Worm (Caenorhabditis elegans) whole organism, L1 larva: ENCODE data around the gene nlp-14.

Experiments
- aha-1 ChIP-seq: fragments of 150-350 bp; optimal IDR thresholded peaks from 2 replicates; lab custom pipeline; 2014; ENCODE audit warnings: missing biosample characterization, missing genetic modification characterization
- aly-2 ChIP-seq: fragments of 150-350 bp; optimal IDR thresholded peaks from 2 replicates; lab custom pipeline; 2014; ENCODE audit warnings: missing biosample characterization, missing genetic modification characterization
- ama-1 ChIP-seq: fragments of 150-350 bp; optimal IDR thresholded peaks from 2 replicates; lab custom pipeline; 2014
- ceh-63 ChIP-seq: fragments of 200-800 bp; sonication (Bioruptor generic); optimal IDR thresholded peaks from 2 replicates; lab custom pipeline; 2018; ENCODE audit warnings: mild to moderate bottlenecking, missing genetic modification characterization, missing compliant biosample characterization
- ceh-90 ChIP-seq: sonication (generic microtip); optimal IDR thresholded peaks from 2 replicates; lab custom pipeline; 2016; ENCODE audit warnings: missing genetic modification characterization, missing compliant biosample characterization
- ces-1 ChIP-seq: fragments of 150-350 bp; optimal IDR thresholded peaks from 2 replicates; lab custom pipeline; 2014; ENCODE audit warnings: missing biosample characterization, missing genetic modification reagents, missing genetic modification characterization
- dsc-1 ChIP-seq: sonication (generic microtip); optimal IDR thresholded peaks from 2 replicates; lab custom pipeline; 2016; ENCODE audit warnings: mild to moderate bottlenecking, missing genetic modification characterization, missing compliant biosample characterization
- egl-13 ChIP-seq: sonication (generic microtip); optimal IDR thresholded peaks from 2 replicates; lab custom pipeline; 2016; ENCODE audit warnings: missing genotype, missing genetic modification reagents, missing genetic modification characterization, missing compliant biosample characterization
- ets-5 ChIP-seq: fragments of 200-800 bp; sonication (Bioruptor generic); IDR thresholded peaks from 2 replicates; pipeline ENCODE4 v1.3.6; 2022; ENCODE audit warnings: missing genetic modification characterization, missing compliant biosample characterization
- fkh-4 ChIP-seq: sonication (generic microtip); optimal IDR thresholded peaks from 2 replicates; lab custom pipeline; 2016; ENCODE audit warnings: missing compliant biosample characterization, missing genetic modification characterization, borderline replicate concordance
- fkh-8 ChIP-seq: sonication (generic microtip); optimal IDR thresholded peaks from 2 replicates; lab custom pipeline; 2016; ENCODE audit warnings: mild to moderate bottlenecking, missing genetic modification characterization, missing compliant biosample characterization
- grh-1 ChIP-seq: fragments of 200-800 bp; sonication (Bioruptor generic); IDR thresholded peaks from 2 replicates; pipeline ENCODE4 v1.3.6; 2022; ENCODE audit warnings: missing genetic modification reagents, missing genetic modification characterization, missing compliant biosample characterization
- hlh-17 ChIP-seq: fragments of 200-800 bp; sonication (Bioruptor generic); optimal IDR thresholded peaks from 2 replicates; lab custom pipeline; 2018; ENCODE audit warnings: missing genetic modification characterization, mild to moderate bottlenecking, missing compliant biosample characterization, moderate library complexity, borderline replicate concordance
- irx-1 ChIP-seq: sonication (generic microtip); optimal IDR thresholded peaks from 2 replicates; lab custom pipeline; 2016; ENCODE audit warnings: missing genetic modification characterization, missing compliant biosample characterization
- isw-1 ChIP-seq: fragments of 200-800 bp; sonication (Bioruptor generic); IDR thresholded peaks from 2 replicates; pipeline ENCODE4 v1.3.6; 2022; ENCODE audit warnings: missing genetic modification characterization, missing compliant biosample characterization
- lin-15B ChIP-seq: fragments of 150-350 bp; sonication (generic microtip); optimal IDR thresholded peaks from 3 replicates; lab custom pipeline; 2014; ENCODE audit warnings: missing biosample characterization, missing genetic modification characterization
- lin-35 ChIP-seq, 2 experiments: fragments of 150-350 bp; optimal IDR thresholded peaks; 2 replicates each; lab custom pipeline; 2014; ENCODE audit warnings: missing biosample characterization in 2 of 2, missing genetic modification characterization in 2 of 2, missing genetic modification reagents in 2 of 2
- lir-3 ChIP-seq: sonication (generic microtip); optimal IDR thresholded peaks from 2 replicates; lab custom pipeline; 2016; ENCODE audit warnings: mild to moderate bottlenecking, missing genetic modification characterization, moderate library complexity, missing compliant biosample characterization; ENCODE audit not compliant: poor library complexity
- mdl-1 ChIP-seq, 2 experiments: fragments of 150-350 bp; optimal IDR thresholded peaks; 2 replicates each; lab custom pipeline; 2014 to 2017; ENCODE audit warnings: missing biosample characterization in 2 of 2, missing genetic modification characterization in 2 of 2, inconsistent platforms in 1 of 2
- mep-1 ChIP-seq: fragments of 150-350 bp; optimal IDR thresholded peaks from 2 replicates; lab custom pipeline; 2014; ENCODE audit warnings: missing biosample characterization, missing genetic modification characterization
- nhr-12 ChIP-seq: sonication (generic microtip); optimal IDR thresholded peaks from 2 replicates; lab custom pipeline; 2017; ENCODE audit warnings: missing biosample characterization, missing genetic modification characterization
- nhr-19 ChIP-seq: fragments of 200-800 bp; sonication (Bioruptor generic); conservative IDR thresholded peaks from 2 replicates; pipeline ENCODE4 v1.3.6; 2022; ENCODE audit warnings: missing genetic modification characterization, missing compliant biosample characterization
- nhr-20 ChIP-seq: sonication (generic microtip); optimal IDR thresholded peaks from 2 replicates; lab custom pipeline; 2016; ENCODE audit warnings: mild to moderate bottlenecking, missing genetic modification characterization, missing compliant biosample characterization
- nhr-28 ChIP-seq: fragments of 150-350 bp; optimal IDR thresholded peaks from 2 replicates; lab custom pipeline; 2014; ENCODE audit warnings: missing biosample characterization, missing genetic modification characterization
- nhr-47 ChIP-seq: sonication (generic microtip); optimal IDR thresholded peaks from 2 replicates; lab custom pipeline; 2016; ENCODE audit warnings: mild to moderate bottlenecking, missing genetic modification characterization, moderate library complexity, missing compliant biosample characterization
- nhr-71 ChIP-seq: sonication (generic microtip); optimal IDR thresholded peaks from 2 replicates; lab custom pipeline; 2016; ENCODE audit warnings: mild to moderate bottlenecking, missing genetic modification characterization, moderate library complexity, missing compliant biosample characterization
- nhr-77 ChIP-seq: fragments of 150-350 bp; optimal IDR thresholded peaks from 2 replicates; lab custom pipeline; 2014; ENCODE audit warnings: missing biosample characterization, missing genetic modification characterization
- nhr-85 ChIP-seq: sonication (generic microtip); peaks from one replicate; lab custom pipeline; 2016; ENCODE audit warnings: missing genetic modification characterization, inconsistent platforms, missing compliant biosample characterization
- nhr-90 ChIP-seq: sonication (generic microtip); optimal IDR thresholded peaks from 2 replicates; lab custom pipeline; 2016; ENCODE audit warnings: mild to moderate bottlenecking, missing genetic modification characterization, missing compliant biosample characterization; ENCODE audit not compliant: poor library complexity
- pag-3 ChIP-seq: sonication (generic microtip); optimal IDR thresholded peaks from 2 replicates; lab custom pipeline; 2017; ENCODE audit warnings: missing genetic modification characterization, mild to moderate bottlenecking, missing compliant biosample characterization, antibody characterized with exemption, borderline replicate concordance; ENCODE audit not compliant: insufficient read depth
- pax-3 ChIP-seq: fragments of 200-800 bp; sonication (Bioruptor generic); optimal IDR thresholded peaks from 2 replicates; lab custom pipeline; 2018; ENCODE audit warnings: mild to moderate bottlenecking, missing genetic modification characterization, moderate library complexity, missing compliant biosample characterization
- pqm-1 ChIP-seq: sonication (generic microtip); optimal IDR thresholded peaks from 3 replicates; lab custom pipeline; 2017; ENCODE audit warnings: missing biosample characterization, missing genetic modification characterization
- rnt-1 ChIP-seq: sonication (generic microtip); optimal IDR thresholded peaks from 2 replicates; lab custom pipeline; 2016; ENCODE audit warnings: mild to moderate bottlenecking, missing genetic modification characterization, moderate library complexity, missing compliant biosample characterization
- snu-23 ChIP-seq: sonication (generic microtip); optimal IDR thresholded peaks from 2 replicates; lab custom pipeline; 2016; ENCODE audit warnings: missing genetic modification characterization, missing compliant biosample characterization
- sptf-1 ChIP-seq: fragments of 150-350 bp; optimal IDR thresholded peaks from 2 replicates; lab custom pipeline; 2014; ENCODE audit warnings: missing biosample characterization, missing genetic modification characterization
- unc-62 ChIP-seq: fragments of 150-350 bp; optimal IDR thresholded peaks from 2 replicates; lab custom pipeline; 2014; ENCODE audit warnings: missing biosample characterization, missing genetic modification reagents, missing genetic modification characterization
- ztf-11 ChIP-seq, 2 experiments: sonication (generic microtip); optimal IDR thresholded peaks; 2 replicates each; lab custom pipeline; 2016 to 2017; ENCODE audit warnings: missing genetic modification characterization in 2 of 2, missing biosample characterization in 1 of 2, missing compliant biosample characterization in 1 of 2

The nlp-14 gene

DNA sequence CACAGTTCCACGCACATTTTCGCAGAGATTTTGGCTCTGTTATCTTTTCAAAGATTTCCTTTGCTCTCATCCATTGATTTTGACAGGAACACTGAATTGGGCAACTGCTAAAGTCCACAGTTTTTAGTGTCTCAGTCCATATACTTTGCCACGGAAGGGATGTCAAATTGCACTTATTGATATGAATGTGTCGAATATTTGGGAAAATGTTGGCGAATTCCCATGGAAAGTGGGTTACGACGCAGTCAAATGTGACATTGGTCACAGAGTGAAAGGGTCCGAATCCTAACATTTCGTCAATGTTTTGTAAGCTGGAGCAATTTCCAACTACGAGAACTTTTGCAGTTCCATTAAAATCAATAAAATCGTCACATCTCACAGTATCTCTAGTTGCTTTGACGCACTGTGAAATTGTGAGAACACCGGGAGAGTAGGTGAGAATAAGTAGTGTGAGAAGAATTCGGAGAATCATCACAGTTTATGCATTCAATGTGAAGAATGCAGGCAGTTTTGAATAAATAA, 31.3 kb upstream of the nlp-14 start, which contains the start of gene trk-1:
trk-1 (minus strand) TSS at position 472 of the 522 bp plus-strand sequence.
- TF ChIP-seq nhr-85 = no peak
- no peak for TF ChIP-seq pax-3
- TF ChIP-seq lin-15B (tag; lab: Kevin White, UChicago) = no peak
- TF ChIP-seq grh-1 = no peak
- no peak for TF ChIP-seq mep-1
- no peak for TF ChIP-seq aly-2 (tag; lab: Kevin White, UChicago)
- no peak for TF ChIP-seq pqm-1
- TF ChIP-seq irx-1 (tag; lab: Kevin White, UChicago) = no peak
- no peak for TF ChIP-seq lir-3 (tag; lab: Kevin White, UChicago)
- TF ChIP-seq nhr-77 = no peak
- TF ChIP-seq hlh-17 (GFP tag; lab: Kevin White, UChicago) = no peak
- no peak for TF ChIP-seq ztf-11 (tag; optimal IDR thresholded peaks at IDR 0.05; lab: Kevin White, UChicago)
- no peak for TF ChIP-seq unc-62 (GFP tag; lab: Kevin White, UChicago)

ce11 chrX:8945011-8945410, 25.8 kb upstream of the nlp-14 start:
- TF ChIP-seq fkh-4 (no peak), aha-1 (tag; lab: Kevin White, UChicago) (no peak), ceh-63 (GFP tag; lab: Kevin White, UChicago) (no peak), grh-1 (no peak), mdl-1 (tag; optimal IDR thresholded peaks at IDR 0.05; lab: Kevin White, UChicago) (no peak), nhr-12 (tag; lab: Kevin White, UChicago) (no peak), egl-13 (tag; lab: Kevin White, UChicago) (no peak), nhr-28 (tag; lab: Kevin White, UChicago) (no peak), isw-1 (no peak), ceh-90 (tag; lab: Kevin White, UChicago) (no peak), ama-1 (lab: Kevin White, UChicago) (no peak), ets-5 (GFP tag; lab: Robert Waterston, UW) (no peak), sptf-1 (tag; lab: Kevin White, UChicago) (no peak), pag-3 (tag; lab: Kevin White, UChicago) (no peak)

DNA sequence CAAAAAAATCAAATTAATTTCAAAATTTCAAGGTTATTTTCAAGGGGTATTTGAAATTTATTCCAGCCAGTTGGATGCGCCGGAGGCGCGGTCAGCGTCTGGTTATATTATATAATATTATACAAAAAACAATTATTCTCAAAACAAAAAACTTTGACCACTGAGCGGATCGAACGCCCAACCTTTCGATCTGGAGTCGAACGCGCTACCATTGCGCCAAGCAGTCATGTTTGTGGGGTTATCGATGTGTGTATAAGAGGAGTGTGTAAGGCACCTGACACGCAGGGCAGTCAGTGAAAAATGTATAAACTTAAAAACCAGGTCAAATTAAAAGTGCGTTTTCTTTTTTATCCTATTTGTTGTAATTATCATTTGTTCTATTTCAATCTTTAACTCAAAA, 24.9 kb upstream of the nlp-14 start:
- no peak for TF ChIP-seq ces-1
- TF ChIP-seq rnt-1 (tag; lab: Kevin White, UChicago) = peak; percentile 40
- TF ChIP-seq irx-1 (tag; lab: Kevin White, UChicago) = no peak
- TF ChIP-seq dsc-1 (tag; lab: Kevin White, UChicago) = no peak
- peak in 1 of 2 experiments; percentile 42 for TF ChIP-seq lin-35 (GFP tag; optimal IDR thresholded peaks at IDR 0.05; lab: Kevin White, UChicago)
- TF ChIP-seq nhr-90 = peak; percentile 50
- TF ChIP-seq mdl-1 (tag; optimal IDR thresholded peaks at IDR 0.05; lab: Kevin White, UChicago) = peak in 1 of 2 experiments; percentile 10
- peak; percentile 14 for TF ChIP-seq nhr-20 (tag; lab: Kevin White, UChicago)
- peak; percentile 54 for TF ChIP-seq snu-23 (GFP tag; lab: Kevin White, UChicago)
- peak; percentile 20; the same call in 1 of the 2 replicates for TF ChIP-seq nhr-19
- TF ChIP-seq nhr-71 (tag; lab: Kevin White, UChicago) = peak; percentile 13
- peak; percentile 37 for TF ChIP-seq nhr-47 (tag; lab: Kevin White, UChicago)
- TF ChIP-seq lir-3 (tag; lab: Kevin White, UChicago) = peak; percentile 11

DNA sequence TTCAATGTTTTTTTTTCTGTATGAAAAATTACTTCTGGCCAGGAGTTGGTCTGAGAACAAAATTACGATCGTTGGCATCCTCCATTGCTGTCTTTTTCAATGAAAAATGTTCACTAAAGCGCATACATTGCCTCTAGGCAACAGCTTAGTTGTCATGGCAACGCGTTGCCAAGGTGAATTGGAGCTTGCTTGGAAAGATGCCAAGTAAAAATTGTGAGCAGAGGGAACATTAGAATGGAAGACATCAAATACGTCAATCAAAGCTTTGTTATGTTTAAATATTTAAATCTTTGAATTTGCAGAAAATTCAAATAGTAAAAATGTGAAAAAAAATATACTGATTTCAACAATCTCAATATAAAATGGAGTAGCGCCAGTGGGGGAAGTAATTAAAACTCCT, 20.8 kb upstream of the nlp-14 start, which contains the start of gene dylt-2:
dylt-2 (minus strand) TSS at position 101 of the 400 bp plus-strand sequence.
- TF ChIP-seq fkh-8 (tag; lab: Kevin White, UChicago) (peak; percentile 43), nhr-85 (no peak)
